Worm (Caenorhabditis elegans): Measurements from ENCODE around the gene ima-1.

DNA sequence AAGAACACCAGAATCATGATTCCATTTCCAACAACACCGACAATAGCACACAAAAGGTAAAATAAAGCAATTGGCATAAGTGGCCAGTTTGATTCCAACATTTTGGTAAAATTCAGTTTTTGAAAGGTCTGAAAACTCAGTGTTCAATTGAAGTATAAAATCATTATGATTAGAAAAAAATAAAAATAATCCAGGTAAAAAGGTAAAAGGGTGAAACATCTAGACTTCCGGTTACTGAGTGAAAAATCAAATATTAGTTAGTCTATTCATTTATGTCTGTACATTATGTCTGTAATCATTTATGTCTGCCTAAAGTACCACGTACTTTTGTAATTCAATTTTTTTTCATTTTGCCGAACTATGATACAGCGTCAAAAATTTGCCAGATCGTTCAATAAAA, 15.5 kb downstream of the ima-1 start, which contains the start of gene srsx-31:
- TF ChIP-seq unc-62 (GFP tag; optimal IDR thresholded peaks at IDR 0.05), result no peak
- no peak for TF ChIP-seq ama-1 (optimal IDR thresholded peaks at IDR 0.05)
- TF ChIP-seq ceh-82 (tag; optimal IDR thresholded peaks at IDR 0.05), result no peak
- no peak for TF ChIP-seq unc-86 (tag; optimal IDR thresholded peaks at IDR 0.05)
- no peak for TF ChIP-seq nhr-19 (GFP tag; conservative IDR thresholded peaks at IDR 0.05)
- TF ChIP-seq ztf-4 (tag; optimal IDR thresholded peaks at IDR 0.05), result no peak
- no peak for TF ChIP-seq pqm-1 (tag; optimal IDR thresholded peaks at IDR 0.05)

Measured in whole organism, L1 larva.